Fruit fly (Drosophila melanogaster) whole organism, embryonic: Measurements from ENCODE around the gene Cyp4d1.

Experiments
- CG10959 ChIP-seq: fragments of 200-800 bp; sonication (Bioruptor generic); IDR thresholded peaks from 2 replicates; pipeline ENCODE4 v1.3.6; 2022; ENCODE audit warnings: missing biosample characterization, missing genetic modification characterization
- CG11456 ChIP-seq: fragments of 200-800 bp; sonication (Bioruptor generic); IDR thresholded peaks from 3 replicates; pipeline ENCODE4 v1.3.6; 2022; ENCODE audit warnings: missing biosample characterization, missing genetic modification characterization
- CG12659 ChIP-seq: fragments of 200-800 bp; sonication (Bioruptor generic); optimal IDR thresholded peaks from 3 replicates; lab custom pipeline; 2017; ENCODE audit warnings: mild to moderate bottlenecking, missing biosample characterization, missing genetic modification reagents, missing genetic modification characterization
- CG14860 ChIP-seq: fragments of 200-800 bp; sonication (Bioruptor generic); IDR thresholded peaks from 3 replicates; pipeline ENCODE4 v1.3.6; 2022; ENCODE audit warnings: missing biosample characterization, missing genetic modification characterization; ENCODE audit not compliant: partially characterized antibody
- CG15601 ChIP-seq: fragments of 200-800 bp; sonication (Bioruptor generic); optimal IDR thresholded peaks from 3 replicates; lab custom pipeline; 2019; ENCODE audit warnings: missing biosample characterization, mild to moderate bottlenecking, missing genetic modification characterization, moderate library complexity
- CG1647 ChIP-seq: fragments of 200-800 bp; sonication (Bioruptor generic); optimal IDR thresholded peaks from 3 replicates; lab custom pipeline; 2016; ENCODE audit warnings: missing biosample characterization, missing genetic modification characterization
- CG16815 ChIP-seq: fragments of 200-800 bp; sonication (Bioruptor generic); optimal IDR thresholded peaks from 3 replicates; lab custom pipeline; 2017; ENCODE audit warnings: missing biosample characterization, mild to moderate bottlenecking, missing genetic modification characterization
- CG17359 ChIP-seq: fragments of 200-800 bp; sonication (Bioruptor generic); optimal IDR thresholded peaks from 3 replicates; lab custom pipeline; 2018; ENCODE audit warnings: missing biosample characterization, mild to moderate bottlenecking, missing genetic modification characterization, moderate library complexity
- CG1832 ChIP-seq: fragments of 200-800 bp; sonication (Bioruptor generic); optimal IDR thresholded peaks from 2 replicates; lab custom pipeline; 2017; ENCODE audit warnings: missing biosample characterization, mild to moderate bottlenecking, missing genetic modification characterization, inconsistent platforms
- CG31441 ChIP-seq: fragments of 200-800 bp; sonication (Bioruptor generic); IDR thresholded peaks from 2 replicates; pipeline ENCODE4 v1.3.6; 2022; ENCODE audit warnings: missing biosample characterization, missing genetic modification characterization
- CG4707 ChIP-seq: fragments of 200-800 bp; sonication (Bioruptor generic); optimal IDR thresholded peaks from 2 replicates; lab custom pipeline; 2018; ENCODE audit warnings: missing biosample characterization, mild to moderate bottlenecking, missing genetic modification characterization, moderate library complexity
- CG6765 ChIP-seq: fragments of 200-800 bp; sonication (Bioruptor generic); optimal IDR thresholded peaks from 3 replicates; lab custom pipeline; 2017; ENCODE audit warnings: missing biosample characterization, mild to moderate bottlenecking, missing genetic modification characterization
- CG9437 ChIP-seq: fragments of 200-800 bp; sonication (Bioruptor generic); optimal IDR thresholded peaks from 2 replicates; lab custom pipeline; 2018; ENCODE audit warnings: missing biosample characterization, mild to moderate bottlenecking, missing genetic modification characterization
- CG9609 ChIP-seq: fragments of 200-800 bp; sonication (Bioruptor generic); optimal IDR thresholded peaks from 3 replicates; lab custom pipeline; 2016; ENCODE audit warnings: missing biosample characterization, missing genetic modification characterization
- CoRest ChIP-seq: fragments of 200-800 bp; sonication (Bioruptor generic); optimal IDR thresholded peaks from 3 replicates; lab custom pipeline; 2018; ENCODE audit warnings: missing biosample characterization, mild to moderate bottlenecking, missing genetic modification characterization, moderate library complexity
- Dref ChIP-seq: fragments of 200-800 bp; sonication (Bioruptor generic); IDR thresholded peaks from 2 replicates; pipeline ENCODE4 v1.3.6; 2022; ENCODE audit warnings: missing biosample characterization, missing genetic modification characterization
- E2f2 ChIP-seq: fragments of 200-800 bp; sonication (Bioruptor generic); IDR thresholded peaks from 2 replicates; pipeline ENCODE4 v1.3.6; 2022; ENCODE audit warnings: missing biosample characterization, missing genetic modification characterization
- Gug ChIP-seq: fragments of 200-800 bp; sonication (Bioruptor generic); IDR thresholded peaks from 4 replicates; pipeline ENCODE4 v1.3.6; 2022; ENCODE audit warnings: missing biosample characterization, missing genetic modification characterization
- H15 ChIP-seq: fragments of 200-800 bp; sonication (Bioruptor generic); IDR thresholded peaks from 3 replicates; pipeline ENCODE4 v1.3.6; 2022; ENCODE audit warnings: missing biosample characterization, missing genetic modification characterization
- Hr39 ChIP-seq: fragments of >200 bp; optimal IDR thresholded peaks from 2 replicates; lab custom pipeline; 2017
- Hr51 ChIP-seq, 2 experiments: fragments of 200-800 bp; sonication (Bioruptor generic); optimal IDR thresholded peaks; 2 replicates in 1 of 2; 3 replicates in 1 of 2; lab custom pipeline; 2016 to 2018; ENCODE audit warnings: missing biosample characterization in 2 of 2, missing genetic modification characterization in 2 of 2, mild to moderate bottlenecking in 1 of 2, moderate library complexity in 1 of 2
- Kr ChIP-seq: fragments of 200-800 bp; sonication (Bioruptor generic); optimal IDR thresholded peaks from 2 replicates; lab custom pipeline; 2017; ENCODE audit warnings: missing biosample characterization, mild to moderate bottlenecking, missing genetic modification characterization
- MBD-R2 ChIP-seq: fragments of 200-800 bp; sonication (Bioruptor generic); IDR thresholded peaks from 2 replicates; pipeline ENCODE4 v1.3.6; 2022; ENCODE audit warnings: missing biosample characterization, missing genetic modification characterization
- NC2α ChIP-seq: fragments of 200-800 bp; sonication (Bioruptor generic); optimal IDR thresholded peaks from 2 replicates; lab custom pipeline; 2016; ENCODE audit warnings: missing biosample characterization, missing genetic modification characterization
- NC2β ChIP-seq: fragments of 200-800 bp; sonication (Bioruptor generic); optimal IDR thresholded peaks from 2 replicates; lab custom pipeline; 2016; ENCODE audit warnings: missing biosample characterization, missing genetic modification characterization
- Nf-YB ChIP-seq: fragments of 200-800 bp; sonication (Bioruptor generic); optimal IDR thresholded peaks from 3 replicates; lab custom pipeline; 2019; ENCODE audit warnings: missing biosample characterization, mild to moderate bottlenecking, missing genetic modification characterization, moderate library complexity
- Six4 ChIP-seq: fragments of 200-800 bp; sonication (Bioruptor generic); optimal IDR thresholded peaks from 2 replicates; lab custom pipeline; 2016; ENCODE audit warnings: missing biosample characterization, missing genetic modification characterization
- Usf ChIP-seq: fragments of 200-800 bp; sonication (Bioruptor generic); optimal IDR thresholded peaks from 2 replicates; lab custom pipeline; 2017; ENCODE audit warnings: missing genotype, missing biosample characterization, missing genetic modification characterization
- caup ChIP-seq: fragments of 200-800 bp; sonication (Bioruptor generic); optimal IDR thresholded peaks from 3 replicates; lab custom pipeline; 2017; ENCODE audit warnings: missing biosample characterization, mild to moderate bottlenecking, missing genetic modification characterization, moderate library complexity; ENCODE audit not compliant: severe bottlenecking
- da ChIP-seq: fragments of 200-800 bp; sonication (Bioruptor generic); optimal IDR thresholded peaks from 2 replicates; lab custom pipeline; 2016; ENCODE audit warnings: missing biosample characterization, missing genetic modification characterization
- dm ChIP-seq: fragments of 200-800 bp; sonication (Bioruptor generic); optimal IDR thresholded peaks from 3 replicates; lab custom pipeline; 2016; ENCODE audit warnings: missing biosample characterization, missing genetic modification characterization
- ems ChIP-seq: fragments of 200-800 bp; sonication (Bioruptor generic); optimal IDR thresholded peaks from 3 replicates; lab custom pipeline; 2016; ENCODE audit warnings: missing biosample characterization, missing genetic modification characterization
- exex ChIP-seq: fragments of 200-800 bp; sonication (Bioruptor generic); optimal IDR thresholded peaks from 4 replicates; lab custom pipeline; 2018; ENCODE audit warnings: missing biosample characterization, mild to moderate bottlenecking, missing genetic modification characterization, moderate library complexity
- gt ChIP-seq: fragments of 200-800 bp; sonication (Bioruptor generic); IDR thresholded peaks from 2 replicates; pipeline ENCODE4 v1.3.6; 2022; ENCODE audit warnings: missing biosample characterization, missing genetic modification characterization
- jigr1 ChIP-seq: fragments of 200-800 bp; sonication (Bioruptor generic); IDR thresholded peaks from 3 replicates; pipeline ENCODE4 v1.3.6; 2022; ENCODE audit warnings: missing biosample characterization, missing genetic modification characterization
- knrl ChIP-seq: fragments of 200-800 bp; sonication (Bioruptor generic); IDR thresholded peaks from 3 replicates; pipeline ENCODE4 v1.3.6; 2022; ENCODE audit warnings: missing biosample characterization, missing genetic modification characterization; ENCODE audit not compliant: partially characterized antibody
- maf-S ChIP-seq: fragments of 200-800 bp; sonication (Bioruptor generic); optimal IDR thresholded peaks from 2 replicates; lab custom pipeline; 2016; ENCODE audit warnings: missing biosample characterization, missing genetic modification characterization
- org-1 ChIP-seq: fragments of 200-800 bp; sonication (Bioruptor generic); optimal IDR thresholded peaks from 2 replicates; lab custom pipeline; 2017; ENCODE audit warnings: missing biosample characterization, missing genetic modification characterization
- otp ChIP-seq: fragments of 200-800 bp; sonication (Bioruptor generic); IDR thresholded peaks from 3 replicates; pipeline ENCODE4, ENCODE4 v1.3.6; 2022; ENCODE audit warnings: missing biosample characterization, missing genetic modification characterization
- p53 ChIP-seq: fragments of 200-800 bp; sonication (Bioruptor generic); optimal IDR thresholded peaks from 2 replicates; lab custom pipeline; 2016; ENCODE audit warnings: missing biosample characterization, missing genetic modification characterization
- pan ChIP-seq, 4 experiments: fragments of >200 bp in 3 of 4; fragments of 200-800 bp in 1 of 4; sonication (Bioruptor generic) in 1 of 4; optimal IDR thresholded peaks in 3 of 4; IDR thresholded peaks in 1 of 4; 2 replicates each; pipeline versions ENCODE4 v1.3.6 to Lab custom; 2017 to 2022; ENCODE audit warnings: missing biosample characterization in 2 of 4, missing genetic modification characterization in 2 of 4, mixed read lengths in 1 of 4
- pita ChIP-seq: fragments of 200-800 bp; sonication (Bioruptor generic); optimal IDR thresholded peaks from 2 replicates; lab custom pipeline; 2017; ENCODE audit warnings: missing biosample characterization, mild to moderate bottlenecking, missing genetic modification characterization
- pnt ChIP-seq: fragments of 200-800 bp; sonication (Bioruptor generic); optimal IDR thresholded peaks from 3 replicates; lab custom pipeline; 2016; ENCODE audit warnings: missing biosample characterization, missing genetic modification characterization
- pros ChIP-seq: fragments of 200-800 bp; sonication (Bioruptor generic); optimal IDR thresholded peaks from 3 replicates; lab custom pipeline; 2019; ENCODE audit warnings: missing biosample characterization, mild to moderate bottlenecking, missing genetic modification characterization, moderate library complexity
- slp2 ChIP-seq: fragments of 200-800 bp; sonication (Bioruptor generic); optimal IDR thresholded peaks from 2 replicates; lab custom pipeline; 2016; ENCODE audit warnings: missing biosample characterization, missing genetic modification characterization
- sr ChIP-seq: fragments of 200-800 bp; sonication (Bioruptor generic); IDR thresholded peaks from 3 replicates; pipeline ENCODE4 v1.3.6; 2022; ENCODE audit warnings: missing biosample characterization, missing genetic modification characterization
- tap ChIP-seq: fragments of 200-800 bp; optimal IDR thresholded peaks from 3 replicates; lab custom pipeline; 2019; ENCODE audit warnings: missing biosample characterization, mild to moderate bottlenecking, missing genetic modification characterization, moderate library complexity
- tna ChIP-seq: fragments of 200-800 bp; sonication (Bioruptor generic); IDR thresholded peaks from 2 replicates; pipeline ENCODE4 v1.3.6; 2022; ENCODE audit warnings: missing biosample characterization, missing genetic modification characterization; ENCODE audit not compliant: partially characterized antibody

Cyp4d1 gene

dm6 chrX:2135868-2136787 is 25.9 kb downstream of the Cyp4d1 start (continued):
- TF ChIP-seq pros (GFP tag; lab: Kevin White, UChicago) (no peak), CG9609 (GFP tag; lab: Kevin White, UChicago) (peak; percentile 31), CG1832 (GFP tag; lab: Kevin White, UChicago) (no peak), jigr1 (GFP tag; lab: Robert Waterston, UW) (no peak), MBD-R2 (GFP tag; lab: Robert Waterston, UW) (no peak), otp (GFP tag; lab: Robert Waterston, UW) (no peak), H15 (0 out of 3 replicates have a peak, but pooled peaks have one; percentile 18), CG16815 (GFP tag; lab: Kevin White, UChicago) (peak; percentile 41), p53 (GFP tag; lab: Kevin White, UChicago) (peak; percentile 38), Dref (GFP tag; lab: Robert Waterston, UW) (no peak), caup (no peak), CG14860 (GFP tag; lab: Robert Waterston, UW) (no peak), tna (GFP tag; lab: Robert Waterston, UW) (no peak; the same call in 1 of the 2 replicates), ems (GFP tag; lab: Kevin White, UChicago) (no peak), CG12659 (GFP tag; lab: Kevin White, UChicago) (no peak), CG9437 (GFP tag; lab: Kevin White, UChicago) (peak; percentile 3), Usf (GFP tag; lab: Kevin White, UChicago) (no peak), E2f2 (peak; percentile 19; the same call in 1 of the 2 replicates), gt (GFP tag; lab: Robert Waterston, UW) (no peak), org-1 (peak; percentile 1), knrl (GFP tag; lab: Robert Waterston, UW) (no peak), tap (tag; lab: Kevin White, UChicago) (no peak), Gug (GFP tag; lab: Robert Waterston, UW) (peak; percentile 65; the same call in 3 of the 4 replicates), CoRest (tag; lab: Kevin White, UChicago) (peak; percentile 25), CG1647 (GFP tag; lab: Kevin White, UChicago) (no peak), CG6765 (GFP tag; lab: Kevin White, UChicago) (no peak), NC2β (no peak), da (GFP tag; lab: Kevin White, UChicago) (peak; percentile 1), Six4 (GFP tag; lab: Kevin White, UChicago) (no peak), maf-S (GFP tag; lab: Kevin White, UChicago) (peak; percentile 65), exex (tag; lab: Kevin White, UChicago) (peak; percentile 28), slp2 (GFP tag; lab: Kevin White, UChicago) (peak; percentile 50), CG11456 (GFP tag; lab: Robert Waterston, UW) (peak; percentile 15; the same call in 1 of the 3 replicates), pita (no peak), pnt (GFP tag; lab: Kevin White, UChicago) (peak; percentile 42), pan (optimal IDR thresholded peaks at IDR 0.05; lab: Kevin White, UChicago) (no peak), pan (GFP tag; optimal IDR thresholded peaks at IDR 0.05 in 1 of 2, IDR thresholded peaks at IDR 0.05 in 1 of 2) (peak in 1 of 2 experiments; percentile 66), NC2α (GFP tag; lab: Kevin White, UChicago) (no peak), CG4707 (GFP tag; lab: Kevin White, UChicago) (no peak), CG31441 (GFP tag; lab: Robert Waterston, UW) (no peak), CG10959 (no peak), Nf-YB (GFP tag; lab: Kevin White, UChicago) (no peak), dm (GFP tag; lab: Kevin White, UChicago) (no peak), Hr39 (lab: Kevin White, UChicago) (no peak), Hr51 (GFP tag; optimal IDR thresholded peaks at IDR 0.05; lab: Kevin White, UChicago) (peak in 1 of 2 experiments; percentile 34), CG15601 (no peak), Kr (GFP tag; lab: Kevin White, UChicago) (no peak), CG17359 (tag; lab: Kevin White, UChicago) (peak; percentile 15), sr (GFP tag; lab: Robert Waterston, UW) (0 out of 3 replicates have a peak, but pooled peaks have one; percentile 23)
